Fruit fly (Drosophila melanogaster): ENCODE data around the gene Acbp4.
A peak's percentile ranks its signal among the peaks of the same experiment; 100 is the strongest.

Gene Acbp4

DNA sequence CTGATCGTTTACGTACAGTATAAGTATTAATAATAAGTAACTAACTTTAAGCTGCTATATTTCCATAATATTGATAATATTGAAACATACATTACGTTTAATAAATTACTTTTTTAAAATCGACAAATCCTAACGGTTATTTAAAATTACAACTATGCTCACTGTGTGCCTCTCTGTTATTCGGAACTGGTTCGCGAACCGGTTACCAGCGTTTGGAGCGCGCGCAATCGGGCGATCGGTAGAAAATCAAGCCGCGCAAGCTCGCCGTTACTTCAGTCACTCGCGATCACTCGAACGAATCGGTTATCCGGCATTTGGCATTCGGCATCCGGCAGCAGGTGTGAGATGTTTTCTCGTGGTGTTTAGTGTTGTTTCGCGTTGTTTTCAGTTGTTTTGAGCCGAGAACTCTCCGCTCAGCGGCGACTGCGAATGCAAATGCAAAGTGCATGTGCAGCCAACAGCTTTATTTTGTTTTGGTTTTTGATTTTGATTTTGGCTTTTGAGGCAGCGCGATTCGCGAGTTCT lies 33.5 kb downstream of the Acbp4 start, which contains the start of gene form3:
TSS of gene form3 (plus strand) at position 271 of the 525 bp plus-strand sequence.
- 0 out of 3 replicates have a peak, but pooled peaks have one; percentile 9 for TF ChIP-seq fd96Ca (GFP tag; IDR thresholded peaks at IDR 0.05)
- peak; percentile 37; the same call in 1 of the 2 replicates for TF ChIP-seq Ets98B (GFP tag; IDR thresholded peaks at IDR 0.05)
- TF ChIP-seq CG4496 (GFP tag; IDR thresholded peaks at IDR 0.05): no peak
- TF ChIP-seq CG13204 (GFP tag; optimal IDR thresholded peaks at IDR 0.05): peak; percentile 9
- TF ChIP-seq CG9948 (tag; optimal IDR thresholded peaks at IDR 0.05): no peak
- no peak for TF ChIP-seq Pif1B (GFP tag; optimal IDR thresholded peaks at IDR 0.05)

DNA sequence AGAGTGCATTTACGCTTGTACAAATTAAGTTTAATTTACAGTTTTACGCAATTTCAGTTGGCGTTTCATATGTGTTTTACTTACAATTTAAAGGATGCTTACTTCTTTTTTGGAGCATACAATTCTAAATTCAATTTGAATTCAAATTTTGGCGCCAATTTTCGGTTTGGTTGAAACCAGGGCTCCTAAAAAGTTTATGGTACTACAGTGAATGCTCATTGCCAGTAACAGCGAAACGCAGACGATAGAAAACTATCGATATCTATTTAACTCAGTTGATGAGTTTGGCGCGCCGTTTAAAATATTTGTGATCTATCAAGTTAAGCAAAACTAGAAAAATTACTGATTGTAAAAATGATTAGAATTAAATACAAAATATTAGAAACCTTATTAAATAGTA lies 34.0 kb downstream of the Acbp4 start:
- no peak for TF ChIP-seq CG34367 (tag; optimal IDR thresholded peaks at IDR 0.05)
- TF ChIP-seq D1 (tag; optimal IDR thresholded peaks at IDR 0.05): no peak
- no peak for TF ChIP-seq EcR (GFP tag; optimal IDR thresholded peaks at IDR 0.05)
- no peak for TF ChIP-seq CG10348 (GFP tag; IDR thresholded peaks at IDR 0.05)
- TF ChIP-seq gl (tag; optimal IDR thresholded peaks at IDR 0.05): no peak
- no peak for TF ChIP-seq CG4496 (GFP tag; IDR thresholded peaks at IDR 0.05)
- no peak for TF ChIP-seq Pif1A (GFP tag; optimal IDR thresholded peaks at IDR 0.05)
- no peak for TF ChIP-seq fd96Ca (GFP tag; IDR thresholded peaks at IDR 0.05)
- no peak for TF ChIP-seq CG32121 (GFP tag; IDR thresholded peaks at IDR 0.05)
- no peak for TF ChIP-seq Ets98B (GFP tag; IDR thresholded peaks at IDR 0.05)
- TF ChIP-seq CG17806 (tag; optimal IDR thresholded peaks at IDR 0.05): no peak
- no peak for TF ChIP-seq CG8301 (tag; optimal IDR thresholded peaks at IDR 0.05)
- TF ChIP-seq Pif1B (GFP tag; optimal IDR thresholded peaks at IDR 0.05): no peak
- TF ChIP-seq rn (GFP tag; IDR thresholded peaks at IDR 0.05): no peak

DNA sequence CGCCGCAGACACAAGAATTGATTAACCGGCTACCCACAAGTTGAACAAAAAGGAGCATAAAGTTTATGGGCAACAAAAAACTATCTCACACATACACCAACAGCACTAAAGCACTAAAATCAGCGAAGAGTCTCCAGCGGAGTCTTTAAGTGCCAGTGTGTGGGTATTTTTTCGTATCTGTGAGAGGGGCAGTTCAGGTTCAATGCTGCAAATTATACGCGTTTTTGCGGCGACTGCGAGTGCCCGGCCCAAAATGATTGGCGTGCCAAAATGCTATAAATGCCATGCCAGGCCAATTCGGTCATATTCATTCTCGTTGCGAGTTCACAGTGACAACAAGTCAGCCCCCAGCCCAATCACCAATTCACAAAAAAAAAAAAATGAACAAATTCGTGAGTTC lies 35.2 kb downstream of the Acbp4 start, which contains the start of gene Cpr65Ec:
TSS of gene Cpr65Ec (plus strand) at position 301 of the 400 bp plus-strand sequence.
- TF ChIP-seq CG32121 (GFP tag; IDR thresholded peaks at IDR 0.05) (no peak), CG4496 (GFP tag; IDR thresholded peaks at IDR 0.05) (no peak), CG10348 (GFP tag; IDR thresholded peaks at IDR 0.05) (no peak), CG34367 (tag; optimal IDR thresholded peaks at IDR 0.05) (no peak), gl (tag; optimal IDR thresholded peaks at IDR 0.05) (no peak), CG8159 (tag; optimal IDR thresholded peaks at IDR 0.05) (no peak), D1 (tag; optimal IDR thresholded peaks at IDR 0.05) (no peak), Pif1A (GFP tag; optimal IDR thresholded peaks at IDR 0.05) (no peak), Snoo (tag; optimal IDR thresholded peaks at IDR 0.05) (no peak), EcR (GFP tag; optimal IDR thresholded peaks at IDR 0.05) (no peak), CG15710 (tag; optimal IDR thresholded peaks at IDR 0.05) (no peak), Ets98B (GFP tag; IDR thresholded peaks at IDR 0.05) (no peak), CG13204 (GFP tag; optimal IDR thresholded peaks at IDR 0.05) (no peak), Pif1B (GFP tag; optimal IDR thresholded peaks at IDR 0.05) (no peak), CG9948 (tag; optimal IDR thresholded peaks at IDR 0.05) (no peak), CG8301 (tag; optimal IDR thresholded peaks at IDR 0.05) (no peak), CG12605 (GFP tag; IDR thresholded peaks at IDR 0.05) (no peak), rn (GFP tag; IDR thresholded peaks at IDR 0.05) (no peak)

DNA sequence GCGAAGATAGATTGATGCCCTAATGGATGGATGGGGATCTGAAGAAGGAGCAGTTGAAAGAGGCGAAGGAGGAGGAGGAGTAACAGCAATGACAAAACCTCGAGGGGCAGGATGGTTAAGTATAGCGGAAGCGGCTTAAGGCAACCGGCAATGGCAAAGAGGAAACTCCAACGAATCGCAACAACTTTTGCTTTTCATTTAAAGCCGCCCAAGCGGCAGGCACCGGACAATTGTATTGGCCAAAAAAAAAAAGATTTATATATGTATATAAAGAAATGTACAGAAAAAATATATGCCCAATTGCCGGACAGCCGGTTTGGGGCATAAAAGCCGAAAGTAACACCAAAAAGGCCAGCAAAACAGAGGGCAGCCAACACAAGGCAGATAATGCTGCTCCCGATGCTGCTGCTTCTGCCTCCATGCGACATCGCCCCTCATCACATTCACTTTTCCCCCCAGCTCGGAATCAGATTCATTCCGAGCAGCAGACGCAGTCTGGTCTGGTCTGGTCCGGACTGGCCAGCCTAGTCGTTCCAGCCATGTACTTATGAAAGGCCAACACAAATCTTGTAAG lies 36.6 kb downstream of the Acbp4 start:
- TF ChIP-seq EcR (GFP tag; optimal IDR thresholded peaks at IDR 0.05) (no peak), D1 (tag; optimal IDR thresholded peaks at IDR 0.05) (no peak), CG8159 (tag; optimal IDR thresholded peaks at IDR 0.05) (no peak), CG13204 (GFP tag; optimal IDR thresholded peaks at IDR 0.05) (no peak), CG14655 (GFP tag; optimal IDR thresholded peaks at IDR 0.05) (no peak), gl (tag; optimal IDR thresholded peaks at IDR 0.05) (no peak), CG17806 (tag; optimal IDR thresholded peaks at IDR 0.05) (no peak), CG10348 (GFP tag; IDR thresholded peaks at IDR 0.05) (no peak), Pif1A (GFP tag; optimal IDR thresholded peaks at IDR 0.05) (no peak), CG4496 (GFP tag; IDR thresholded peaks at IDR 0.05) (no peak), CG8301 (tag; optimal IDR thresholded peaks at IDR 0.05) (no peak), rn (GFP tag; IDR thresholded peaks at IDR 0.05) (no peak), CG32121 (GFP tag; IDR thresholded peaks at IDR 0.05) (no peak), CG12605 (GFP tag; IDR thresholded peaks at IDR 0.05) (no peak), CG15710 (tag; optimal IDR thresholded peaks at IDR 0.05) (no peak), Snoo (tag; optimal IDR thresholded peaks at IDR 0.05) (no peak), fd96Ca (GFP tag; IDR thresholded peaks at IDR 0.05) (no peak), Pif1B (GFP tag; optimal IDR thresholded peaks at IDR 0.05) (no peak), Ets98B (GFP tag; IDR thresholded peaks at IDR 0.05) (no peak), CG34367 (tag; optimal IDR thresholded peaks at IDR 0.05) (no peak)

DNA sequence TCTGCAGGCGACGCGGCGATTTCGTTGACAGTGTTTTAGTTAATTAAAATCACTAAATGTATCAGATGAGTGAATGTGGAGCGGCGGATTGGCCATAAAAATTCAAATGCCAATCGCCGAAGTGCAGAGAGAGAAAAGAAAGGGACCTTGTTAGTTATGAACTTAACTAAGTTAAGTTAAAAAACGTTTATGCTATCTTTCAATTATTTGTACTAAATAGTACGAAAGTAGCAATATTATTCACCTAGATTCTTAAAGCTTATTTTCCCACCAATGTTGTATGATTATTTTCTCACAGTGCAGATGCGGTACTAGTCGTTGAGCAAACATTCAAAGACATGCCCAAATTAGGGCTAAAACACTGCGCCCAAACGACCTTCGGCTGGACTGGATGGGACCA lies 37.3 kb downstream of the Acbp4 start:
- no peak for TF ChIP-seq CG12605 (GFP tag; IDR thresholded peaks at IDR 0.05)
- TF ChIP-seq CG8301 (tag; optimal IDR thresholded peaks at IDR 0.05): peak; percentile 11
- TF ChIP-seq CG15710 (tag; optimal IDR thresholded peaks at IDR 0.05): peak; percentile 7
- no peak for TF ChIP-seq Ets98B (GFP tag; IDR thresholded peaks at IDR 0.05)
- TF ChIP-seq Snoo (tag; optimal IDR thresholded peaks at IDR 0.05): peak; percentile 5
- peak; percentile 10 for TF ChIP-seq CG14655 (GFP tag; optimal IDR thresholded peaks at IDR 0.05)
- peak; percentile 28 for TF ChIP-seq D1 (tag; optimal IDR thresholded peaks at IDR 0.05)
- TF ChIP-seq fd96Ca (GFP tag; IDR thresholded peaks at IDR 0.05): no peak
- no peak for TF ChIP-seq Pif1B (GFP tag; optimal IDR thresholded peaks at IDR 0.05)
- no peak for TF ChIP-seq EcR (GFP tag; optimal IDR thresholded peaks at IDR 0.05)
- no peak for TF ChIP-seq CG32121 (GFP tag; IDR thresholded peaks at IDR 0.05)
- TF ChIP-seq gl (tag; optimal IDR thresholded peaks at IDR 0.05): no peak
- peak; percentile 55 for TF ChIP-seq CG8159 (tag; optimal IDR thresholded peaks at IDR 0.05)
- no peak for TF ChIP-seq CG10348 (GFP tag; IDR thresholded peaks at IDR 0.05)
- TF ChIP-seq Pif1A (GFP tag; optimal IDR thresholded peaks at IDR 0.05): peak; percentile 45
- TF ChIP-seq CG34367 (tag; optimal IDR thresholded peaks at IDR 0.05): peak; percentile 1
- TF ChIP-seq rn (GFP tag; IDR thresholded peaks at IDR 0.05): no peak
- peak; percentile 44 for TF ChIP-seq CG9948 (tag; optimal IDR thresholded peaks at IDR 0.05)
- TF ChIP-seq CG4496 (GFP tag; IDR thresholded peaks at IDR 0.05): peak; percentile 26; the same call in 1 of the 3 replicates
- peak; percentile 47 for TF ChIP-seq CG17806 (tag; optimal IDR thresholded peaks at IDR 0.05)
- no peak for TF ChIP-seq CG13204 (GFP tag; optimal IDR thresholded peaks at IDR 0.05)
